Fruit fly (Drosophila melanogaster) whole organism, embryonic: ENCODE results near the gene CG14020.

Experiments used
- Abd-B ChIP-seq: fragments of 200-800 bp; sonication (Bioruptor generic); optimal IDR thresholded peaks from 2 replicates; lab custom pipeline; 2018; ENCODE audit warnings: missing biosample characterization, mild to moderate bottlenecking, missing genetic modification characterization, moderate library complexity
- Antp ChIP-seq: fragments of 200-800 bp; sonication (Bioruptor generic); optimal IDR thresholded peaks from 3 replicates; lab custom pipeline; 2016; ENCODE audit warnings: missing biosample characterization, missing genetic modification characterization
- CG15514 ChIP-seq: fragments of 200-800 bp; sonication (Bioruptor generic); optimal IDR thresholded peaks from 3 replicates; lab custom pipeline; 2017; ENCODE audit warnings: missing biosample characterization, missing genetic modification characterization, mild to moderate bottlenecking, moderate library complexity, missing genetic modification reagents
- CG6854 ChIP-seq: fragments of 200-800 bp; sonication (Bioruptor generic); optimal IDR thresholded peaks from 3 replicates; lab custom pipeline; 2017; ENCODE audit warnings: missing biosample characterization, mild to moderate bottlenecking, missing genetic modification characterization
- bsh ChIP-seq, 2 experiments: fragments of 200-800 bp; sonication (Bioruptor generic); optimal IDR thresholded peaks; 2 replicates each; lab custom pipeline; 2017 to 2018; ENCODE audit warnings: mild to moderate bottlenecking in 2 of 2, missing biosample characterization in 2 of 2, missing genetic modification characterization in 2 of 2, moderate library complexity in 1 of 2
- ewg ChIP-seq: fragments of 200-800 bp; sonication (Bioruptor generic); optimal IDR thresholded peaks from 3 replicates; lab custom pipeline; 2017; ENCODE audit warnings: mild to moderate bottlenecking, missing biosample characterization, missing genetic modification reagents, missing genetic modification characterization
- gce ChIP-seq: fragments of 200-800 bp; sonication (Bioruptor generic); IDR thresholded peaks from 3 replicates; pipeline ENCODE4 v1.3.6; 2022; ENCODE audit warnings: missing biosample characterization, missing genetic modification characterization
- inv ChIP-seq: fragments of 200-800 bp; sonication (Bioruptor generic); IDR thresholded peaks from 2 replicates; pipeline ENCODE4 v1.3.6; 2022; ENCODE audit warnings: missing biosample characterization, missing genetic modification characterization; ENCODE audit not compliant: partially characterized antibody
- lov ChIP-seq, 2 experiments: fragments of 200-800 bp in 1 of 2; fragments of >200 bp in 1 of 2; sonication (Bioruptor generic) in 1 of 2; IDR thresholded peaks in 1 of 2; optimal IDR thresholded peaks in 1 of 2; 2 replicates in 1 of 2; 3 replicates in 1 of 2; pipeline versions ENCODE4 v1.3.6 to Lab custom; 2017 to 2022; ENCODE audit warnings: missing biosample characterization in 1 of 2, missing genetic modification characterization in 1 of 2
- tgo ChIP-seq: fragments of 200-800 bp; sonication (Bioruptor generic); IDR thresholded peaks from 3 replicates; pipeline ENCODE4 v1.3.6; 2022; ENCODE audit warnings: missing biosample characterization, missing genetic modification characterization
- vnd ChIP-seq: fragments of 200-800 bp; sonication (Bioruptor generic); IDR thresholded peaks from 3 replicates; pipeline ENCODE4 v1.3.6; 2022; ENCODE audit warnings: missing biosample characterization, missing genetic modification characterization; ENCODE audit not compliant: partially characterized antibody

dm6 chr2L:5546518-5547287 lies 29.2 kb downstream of the CG14020 start, which contains the start of gene Oscillin:
- TF ChIP-seq tgo (GFP tag; lab: Robert Waterston, UW) (peak; percentile 88), lov (optimal IDR thresholded peaks at IDR 0.05; lab: Kevin White, UChicago) (no peak), lov (GFP tag; IDR thresholded peaks at IDR 0.05; lab: Robert Waterston, UW) (peak; percentile 77; the same call in 2 of the 3 replicates), bsh (GFP tag; optimal IDR thresholded peaks at IDR 0.05; lab: Kevin White, UChicago) (peak in 1 of 2 experiments; percentile 93), gce (GFP tag; lab: Robert Waterston, UW) (peak; percentile 91), Antp (GFP tag; lab: Kevin White, UChicago) (peak; percentile 35), Abd-B (GFP tag; lab: Kevin White, UChicago) (peak; percentile 52), CG15514 (GFP tag; lab: Kevin White, UChicago) (peak; percentile 61), CG6854 (GFP tag; lab: Kevin White, UChicago) (peak; percentile 58), vnd (GFP tag; lab: Robert Waterston, UW) (peak; percentile 51; the same call in 2 of the 3 replicates), inv (GFP tag; lab: Robert Waterston, UW) (peak; percentile 32; the same call in 1 of the 2 replicates), ewg (GFP tag; lab: Kevin White, UChicago) (peak; percentile 48)
